Worm (Caenorhabditis elegans) whole organism, mixed stage, embryonic: Measurements from ENCODE around the gene F12D9.2.

Experiments used
- M03D4.4 ChIP-seq: sonication (generic microtip); optimal IDR thresholded peaks from 2 replicates; lab custom pipeline; 2017; ENCODE audit warnings: mild to moderate bottlenecking, missing genetic modification characterization, missing compliant biosample characterization
- bed-3 ChIP-seq: fragments of 200-800 bp; sonication (Bioruptor generic); optimal IDR thresholded peaks from 3 replicates; lab custom pipeline; 2018; ENCODE audit warnings: mild to moderate bottlenecking, missing genetic modification characterization, moderate library complexity, missing compliant biosample characterization
- blmp-1 ChIP-seq: fragments of 150-350 bp; optimal IDR thresholded peaks from 2 replicates; lab custom pipeline; 2014; ENCODE audit warnings: missing biosample characterization, missing genetic modification characterization
- ceh-39 ChIP-seq: fragments of 150-350 bp; optimal IDR thresholded peaks from 2 replicates; lab custom pipeline; 2014; ENCODE audit warnings: missing biosample characterization, missing genetic modification characterization
- ceh-43 ChIP-seq: fragments of 200-800 bp; sonication (Bioruptor generic); optimal IDR thresholded peaks from 2 replicates; lab custom pipeline; 2018; ENCODE audit warnings: mild to moderate bottlenecking, missing genetic modification characterization, moderate library complexity, missing compliant biosample characterization
- ceh-83 ChIP-seq: fragments of 200-800 bp; sonication (Bioruptor generic); optimal IDR thresholded peaks from 2 replicates; lab custom pipeline; 2018; ENCODE audit warnings: mild to moderate bottlenecking, missing genetic modification characterization, missing compliant biosample characterization
- ces-1 ChIP-seq: fragments of 150-350 bp; optimal IDR thresholded peaks from 2 replicates; lab custom pipeline; 2014; ENCODE audit warnings: missing biosample characterization, missing genetic modification reagents, missing genetic modification characterization
- cnd-1 ChIP-seq: fragments of 200-800 bp; sonication (Bioruptor generic); optimal IDR thresholded peaks from 2 replicates; lab custom pipeline; 2018; ENCODE audit warnings: mild to moderate bottlenecking, missing genetic modification characterization, missing compliant biosample characterization
- drap-1 ChIP-seq: fragments of 200-800 bp; sonication (Bioruptor generic); optimal IDR thresholded peaks from 3 replicates; lab custom pipeline; 2018; ENCODE audit warnings: mild to moderate bottlenecking, missing genetic modification characterization, missing compliant biosample characterization
- elt-1 ChIP-seq: sonication (generic microtip); optimal IDR thresholded peaks from 2 replicates; lab custom pipeline; 2017; ENCODE audit warnings: missing genetic modification characterization, mild to moderate bottlenecking, missing compliant biosample characterization, antibody characterized with exemption, moderate library complexity, borderline replicate concordance; ENCODE audit not compliant: insufficient read depth
- elt-3 ChIP-seq: fragments of 150-350 bp; optimal IDR thresholded peaks from 2 replicates; lab custom pipeline; 2014; ENCODE audit warnings: missing biosample characterization, missing genetic modification characterization
- ham-2 ChIP-seq: fragments of 200-800 bp; sonication (Bioruptor generic); optimal IDR thresholded peaks from 2 replicates; lab custom pipeline; 2018; ENCODE audit warnings: mild to moderate bottlenecking, missing genetic modification characterization, missing compliant biosample characterization
- hlh-1 ChIP-seq: fragments of 150-350 bp; optimal IDR thresholded peaks from 2 replicates; lab custom pipeline; 2014; ENCODE audit warnings: missing biosample characterization, missing genetic modification reagents, missing genetic modification characterization
- lin-32 ChIP-seq: fragments of 200-800 bp; sonication (Bioruptor generic); optimal IDR thresholded peaks from 2 replicates; lab custom pipeline; 2018; ENCODE audit warnings: mild to moderate bottlenecking, missing genetic modification characterization, missing compliant biosample characterization
- lsy-2 ChIP-seq: fragments of 150-350 bp; optimal IDR thresholded peaks from 2 replicates; lab custom pipeline; 2014; ENCODE audit warnings: missing biosample characterization, missing genetic modification characterization
- mep-1 ChIP-seq: fragments of 150-350 bp; optimal IDR thresholded peaks from 2 replicates; lab custom pipeline; 2017; ENCODE audit warnings: missing biosample characterization, missing genetic modification reagents, missing genetic modification characterization, inconsistent platforms
- mls-2 ChIP-seq: sonication (generic microtip); optimal IDR thresholded peaks from 2 replicates; lab custom pipeline; 2016; ENCODE audit warnings: mild to moderate bottlenecking, missing genetic modification characterization, moderate library complexity, missing compliant biosample characterization
- nhr-12 ChIP-seq: fragments of 150-350 bp; optimal IDR thresholded peaks from 2 replicates; lab custom pipeline; 2014; ENCODE audit warnings: missing biosample characterization, missing genetic modification characterization
- nhr-2 ChIP-seq: fragments of 150-350 bp; optimal IDR thresholded peaks from 2 replicates; lab custom pipeline; 2014; ENCODE audit warnings: missing biosample characterization, missing genetic modification characterization
- nhr-237 ChIP-seq: fragments of 150-350 bp; optimal IDR thresholded peaks from 2 replicates; lab custom pipeline; 2014; ENCODE audit warnings: missing biosample characterization, missing genetic modification characterization
- nhr-28 ChIP-seq: fragments of 150-350 bp; optimal IDR thresholded peaks from 2 replicates; lab custom pipeline; 2014; ENCODE audit warnings: missing biosample characterization, missing genetic modification characterization
- pha-4 ChIP-seq: fragments of 150-350 bp; optimal IDR thresholded peaks from 2 replicates; lab custom pipeline; 2018; ENCODE audit warnings: missing biosample characterization, missing genetic modification reagents, missing genetic modification characterization
- sem-2 ChIP-seq: fragments of 200-800 bp; sonication (Bioruptor generic); optimal IDR thresholded peaks from 2 replicates; lab custom pipeline; 2018; ENCODE audit warnings: mild to moderate bottlenecking, missing genetic modification characterization, missing compliant biosample characterization
- snpc-4 ChIP-seq: fragments of 150-350 bp; optimal IDR thresholded peaks from 2 replicates; lab custom pipeline; 2014; ENCODE audit warnings: missing biosample characterization, missing genetic modification characterization
- sptf-1 ChIP-seq: sonication (generic microtip); optimal IDR thresholded peaks from 2 replicates; lab custom pipeline; 2017; ENCODE audit warnings: mild to moderate bottlenecking, missing genetic modification characterization, moderate library complexity, missing compliant biosample characterization
- unc-120 ChIP-seq: sonication (generic microtip); optimal IDR thresholded peaks from 2 replicates; lab custom pipeline; 2017; ENCODE audit warnings: missing genetic modification characterization, missing compliant biosample characterization; ENCODE audit not compliant: poor library complexity, severe bottlenecking
- unc-62 ChIP-seq: fragments of 150-350 bp; optimal IDR thresholded peaks from 2 replicates; lab custom pipeline; 2014; ENCODE audit warnings: missing biosample characterization, missing genetic modification reagents, missing genetic modification characterization
- zip-8 ChIP-seq: fragments of 150-350 bp; optimal IDR thresholded peaks from 2 replicates; lab custom pipeline; 2014; ENCODE audit warnings: missing biosample characterization, missing genetic modification characterization
- ztf-11 ChIP-seq: fragments of 150-350 bp; optimal IDR thresholded peaks from 2 replicates; lab custom pipeline; 2014; ENCODE audit warnings: missing biosample characterization, missing genetic modification characterization

F12D9.2 gene

DNA sequence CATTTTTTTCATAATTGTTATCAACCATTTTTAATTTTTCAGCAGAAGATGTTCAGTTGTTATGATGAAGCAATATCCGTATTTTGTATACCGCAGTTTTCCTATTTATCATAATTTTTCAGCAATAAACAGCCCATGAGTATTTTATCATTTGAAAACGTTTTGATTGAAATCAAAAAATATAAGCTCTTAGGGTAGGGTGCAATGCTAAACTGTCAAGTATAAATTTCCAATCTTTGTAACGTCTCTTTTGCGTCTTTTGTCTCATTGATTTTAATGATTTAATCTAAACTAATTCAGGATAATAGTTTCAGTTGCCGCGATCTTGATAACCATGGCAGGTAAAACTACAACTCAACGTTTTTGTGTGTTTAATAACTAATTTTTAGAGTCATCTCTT, 45.7 kb downstream of the F12D9.2 start, which contains the start of gene F18E9.1:
F18E9.1 (plus strand) TSS at position 301 of the 400 bp plus-strand sequence.
- TF ChIP-seq elt-3 (tag; lab: Kevin White, UChicago) (no peak), bed-3 (GFP tag; lab: Kevin White, UChicago) (no peak), nhr-2 (no peak), ceh-39 (no peak), mls-2 (no peak), mep-1 (tag; lab: Kevin White, UChicago) (no peak), sptf-1 (no peak), unc-120 (tag; lab: Kevin White, UChicago) (no peak), zip-8 (tag; lab: Kevin White, UChicago) (no peak), sem-2 (GFP tag; lab: Kevin White, UChicago) (no peak), blmp-1 (no peak), hlh-1 (tag; lab: Kevin White, UChicago) (no peak), ceh-43 (no peak)

DNA sequence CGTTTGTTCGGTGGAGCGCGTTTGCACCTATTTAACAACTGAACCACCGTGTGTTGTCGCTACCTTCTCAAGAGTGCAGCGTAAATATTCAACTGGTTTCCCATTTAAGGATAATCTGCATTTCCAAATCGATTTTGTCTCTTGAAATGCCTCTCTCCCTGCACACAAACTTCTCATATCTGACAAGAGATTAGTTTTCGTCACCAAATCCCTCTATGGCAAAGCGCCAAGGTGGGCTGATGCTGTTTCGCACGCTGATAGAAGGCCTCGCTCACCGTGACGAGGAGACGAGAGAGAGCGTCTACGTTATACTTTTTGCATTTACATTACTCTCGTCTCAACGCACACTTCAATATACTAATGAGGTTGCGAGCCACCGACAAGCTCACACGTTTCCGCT, 47.2 kb downstream of the F12D9.2 start:
- TF ChIP-seq M03D4.4 (no peak), mls-2 (peak; percentile 30), nhr-12 (tag; lab: Kevin White, UChicago) (no peak), elt-1 (tag; lab: Kevin White, UChicago) (no peak), unc-62 (GFP tag; lab: Kevin White, UChicago) (no peak), elt-3 (tag; lab: Kevin White, UChicago) (no peak), ceh-83 (GFP tag; lab: Kevin White, UChicago) (no peak), drap-1 (GFP tag; lab: Kevin White, UChicago) (no peak), pha-4 (tag; lab: Kevin White, UChicago) (no peak), ztf-11 (tag; lab: Kevin White, UChicago) (no peak), nhr-237 (no peak), nhr-2 (no peak), ces-1 (peak; percentile 12), lsy-2 (tag; lab: Kevin White, UChicago) (no peak)

DNA sequence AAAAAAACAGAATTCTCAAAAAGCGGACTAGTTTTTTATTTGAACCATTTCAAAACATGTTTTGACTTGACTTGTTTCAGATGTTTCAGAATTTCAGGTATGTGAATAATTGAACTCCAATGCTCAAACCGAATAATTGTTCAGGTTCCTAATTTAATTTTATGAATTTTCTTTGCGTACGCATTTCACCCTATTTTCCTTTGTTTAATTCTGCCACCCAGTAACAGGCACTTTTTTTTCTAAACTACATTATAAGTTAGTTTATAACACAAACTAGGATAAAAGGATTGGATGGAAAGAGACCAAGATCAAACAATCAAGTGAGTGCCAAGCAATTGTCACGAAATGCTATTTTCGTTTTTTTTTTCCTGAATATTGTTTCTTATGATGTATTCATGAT, 48.4 kb downstream of the F12D9.2 start:
- TF ChIP-seq nhr-237 (no peak), unc-62 (GFP tag; lab: Kevin White, UChicago) (no peak), elt-3 (tag; lab: Kevin White, UChicago) (no peak), drap-1 (GFP tag; lab: Kevin White, UChicago) (no peak), nhr-2 (no peak), sptf-1 (no peak), unc-120 (tag; lab: Kevin White, UChicago) (no peak), cnd-1 (no peak), zip-8 (tag; lab: Kevin White, UChicago) (no peak), mls-2 (no peak), ces-1 (no peak), bed-3 (GFP tag; lab: Kevin White, UChicago) (no peak), mep-1 (tag; lab: Kevin White, UChicago) (no peak), pha-4 (tag; lab: Kevin White, UChicago) (no peak), ceh-39 (no peak), nhr-28 (tag; lab: Kevin White, UChicago) (no peak), snpc-4 (tag; lab: Kevin White, UChicago) (no peak), blmp-1 (no peak), lin-32 (no peak)
- TF ChIP-seq, all 35 proteins: peak for 0

DNA sequence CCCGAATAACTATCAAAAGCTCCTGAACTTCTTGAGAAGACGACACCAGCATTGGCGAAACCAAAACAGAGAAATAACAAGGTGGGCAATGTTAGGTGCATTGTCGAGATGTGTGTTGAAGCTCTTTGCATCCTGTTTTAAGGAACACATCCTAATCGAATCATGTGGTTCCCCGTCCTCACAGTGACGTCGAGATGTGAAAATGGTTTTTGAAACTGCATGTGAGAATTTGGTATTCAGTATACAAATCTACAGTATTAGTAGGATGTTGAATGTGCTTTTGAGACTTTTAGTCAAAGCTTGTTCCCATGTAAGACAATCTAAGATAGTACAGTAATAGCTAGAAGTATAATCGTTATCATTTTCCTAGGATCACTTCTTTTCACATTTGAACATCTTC, 49.2 kb downstream of the F12D9.2 start, which contains the start of gene F18E9.7:
F18E9.7 (minus strand) TSS at position 101 of the 400 bp plus-strand sequence.
- TF ChIP-seq ham-2 (GFP tag; lab: Kevin White, UChicago), result no peak
- no peak for TF ChIP-seq snpc-4 (tag; lab: Kevin White, UChicago)
